Fruit fly (Drosophila melanogaster): Measurements from ENCODE around the gene Jon66Ci.

dm6 chr3L:8398763-8399445, 7.6 kb downstream of the Jon66Ci start:
- TF ChIP-seq cnc (optimal IDR thresholded peaks at IDR 0.05) (no peak), ovo (GFP tag; optimal IDR thresholded peaks at IDR 0.05) (no peak), cic (GFP tag; optimal IDR thresholded peaks at IDR 0.05) (peak; percentile 36), kay (GFP tag; ENCODE audit: borderline replicate concordance) (peak; percentile 21), CG7045 (GFP tag; optimal IDR thresholded peaks at IDR 0.05) (peak; percentile 13), CG14711 (tag; optimal IDR thresholded peaks at IDR 0.05) (peak; percentile 86)
